Worm (Caenorhabditis elegans): ENCODE data around the gene B0361.4.

B0361.4 gene

ce11 chrIII:7230841-7231240, 27.9 kb upstream of the B0361.4 start, which contains the start of gene R151.10:
Gene R151.10, minus strand, starts transcription at chrIII:7230941.
- TF ChIP-seq snpc-4 (tag; optimal IDR thresholded peaks at IDR 0.05) = no peak
- peak in 1 of 2 experiments; percentile 66 for TF ChIP-seq unc-62 (GFP tag; optimal IDR thresholded peaks at IDR 0.05 in 1 of 2)
- TF ChIP-seq unc-62 (tag; optimal IDR thresholded peaks at IDR 0.05) = no peak
- 0 out of 2 replicates have a peak, but pooled peaks have one; percentile 16 for TF ChIP-seq arid-1 (GFP tag; conservative IDR thresholded peaks at IDR 0.05)
- no peak for TF ChIP-seq unc-130 (GFP tag; optimal IDR thresholded peaks at IDR 0.05)
- TF ChIP-seq fkh-10 (GFP tag; optimal IDR thresholded peaks at IDR 0.05) = no peak
- TF ChIP-seq daf-8 (GFP tag; IDR thresholded peaks at IDR 0.05) = no peak
- no peak for TF ChIP-seq unc-39 (tag; optimal IDR thresholded peaks at IDR 0.05)
- TF ChIP-seq nhr-111 (GFP tag; optimal IDR thresholded peaks at IDR 0.05) = no peak
- peak; percentile 29; the same call in 1 of the 2 replicates for TF ChIP-seq lin-38 (GFP tag; IDR thresholded peaks at IDR 0.05)

ce11 chrIII:7232782-7233181, 26.0 kb upstream of the B0361.4 start, which contains the start of gene adr-2:
Gene adr-2, minus strand, starts transcription at chrIII:7232882.
- no peak for TF ChIP-seq daf-8 (GFP tag; IDR thresholded peaks at IDR 0.05)
- TF ChIP-seq dpl-1 (GFP tag; optimal IDR thresholded peaks at IDR 0.05) = no peak
- TF ChIP-seq snpc-1.2 (GFP tag; IDR thresholded peaks at IDR 0.05) = no peak
- no peak for TF ChIP-seq mes-2 (tag; optimal IDR thresholded peaks at IDR 0.05; ENCODE audit: poor library complexity, severe bottlenecking)

DNA sequence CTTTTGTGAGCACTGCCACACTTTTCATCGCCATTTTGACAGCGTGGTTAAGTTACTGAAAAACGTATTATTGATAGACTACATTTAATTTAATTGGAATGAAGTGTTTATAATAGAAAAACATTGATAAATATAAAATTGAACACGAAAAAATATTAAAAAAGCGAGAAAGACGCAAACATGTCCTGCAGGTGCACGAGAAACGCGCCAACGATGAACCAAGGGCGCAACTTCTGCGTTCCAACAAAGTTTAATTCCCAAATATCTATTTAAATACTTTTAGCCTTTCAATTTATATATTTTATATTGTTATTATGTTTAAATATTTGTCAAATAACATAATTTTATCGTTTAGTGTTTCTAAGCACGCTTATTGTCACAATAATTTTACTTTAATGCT, 24.6 kb upstream of the B0361.4 start, which contains the start of gene ndus-8:
Gene ndus-8 (minus strand): TSS at position 55 of the 400 bp plus-strand sequence.
- TF ChIP-seq nhr-77 (tag; optimal IDR thresholded peaks at IDR 0.05) (peak; percentile 5), Y48G9A.11 (GFP tag; IDR thresholded peaks at IDR 0.05) (no peak), R02D3.7 (tag; optimal IDR thresholded peaks at IDR 0.05) (no peak), daf-19 (GFP tag; conservative IDR thresholded peaks at IDR 0.05) (no peak), mep-1 (tag; optimal IDR thresholded peaks at IDR 0.05) (peak; percentile 62), spr-1 (tag; optimal IDR thresholded peaks at IDR 0.05) (no peak), cey-2 (tag; optimal IDR thresholded peaks at IDR 0.05; ENCODE audit: borderline replicate concordance, insufficient read depth) (no peak), fkh-10 (GFP tag; optimal IDR thresholded peaks at IDR 0.05) (no peak), daf-16 (GFP tag; optimal IDR thresholded peaks at IDR 0.05) (no peak), daf-16 (tag; optimal IDR thresholded peaks at IDR 0.05) (peak; percentile 40), T26A8.4 (GFP tag; IDR thresholded peaks at IDR 0.05) (no peak), F10B5.3 (tag; optimal IDR thresholded peaks at IDR 0.05) (no peak), nhr-76 (tag; optimal IDR thresholded peaks at IDR 0.05) (no peak), attf-4 (tag; optimal IDR thresholded peaks at IDR 0.05) (no peak), ces-1 (GFP tag; optimal IDR thresholded peaks at IDR 0.05) (no peak), pha-4 (GFP tag; IDR thresholded peaks at IDR 0.05) (no peak), pha-4 (tag; optimal IDR thresholded peaks at IDR 0.05) (peak; percentile 43), unc-62 (GFP tag; optimal IDR thresholded peaks at IDR 0.05 in 1 of 2) (no peak), unc-62 (tag; optimal IDR thresholded peaks at IDR 0.05) (no peak), lin-39 (tag; optimal IDR thresholded peaks at IDR 0.05) (no peak), ztf-11 (tag; optimal IDR thresholded peaks at IDR 0.05) (no peak), ceh-32 (tag; optimal IDR thresholded peaks at IDR 0.05; ENCODE audit: poor library complexity) (no peak), lsy-2 (tag; optimal IDR thresholded peaks at IDR 0.05) (peak in 1 of 2 experiments; percentile 89), hlh-11 (tag; optimal IDR thresholded peaks at IDR 0.05) (peak; percentile 39), hif-1 (tag; optimal IDR thresholded peaks at IDR 0.05) (no peak), F44E2.7 (GFP tag; IDR thresholded peaks at IDR 0.05) (no peak), vab-7 (GFP tag; IDR thresholded peaks at IDR 0.05) (no peak), lim-7 (GFP tag; IDR thresholded peaks at IDR 0.05) (no peak), hmg-1.1 (GFP tag; IDR thresholded peaks at IDR 0.05) (no peak), nhr-111 (GFP tag; optimal IDR thresholded peaks at IDR 0.05) (no peak), madf-5 (GFP tag; IDR thresholded peaks at IDR 0.05) (no peak), ceh-62 (tag; optimal IDR thresholded peaks at IDR 0.05) (no peak), lin-15B (tag; optimal IDR thresholded peaks at IDR 0.05) (no peak), dmd-8 (GFP tag; IDR thresholded peaks at IDR 0.05) (no peak), ZK546.5 (tag; optimal IDR thresholded peaks at IDR 0.05) (no peak), dve-1 (tag; optimal IDR thresholded peaks at IDR 0.05; ENCODE audit: insufficient read depth) (peak; percentile 62), ama-1 (optimal IDR thresholded peaks at IDR 0.05) (no peak), mdt-29 (GFP tag; IDR thresholded peaks at IDR 0.05) (no peak), zfp-3 (GFP tag; conservative IDR thresholded peaks at IDR 0.05) (no peak), lin-38 (GFP tag; IDR thresholded peaks at IDR 0.05) (peak; percentile 60), dpl-1 (GFP tag; optimal IDR thresholded peaks at IDR 0.05) (peak; percentile 78)
